Fruit fly (Drosophila melanogaster) whole organism, embryonic: ENCODE data around the gene Vm26Ac.

Experiments used
- CG10366 ChIP-seq: fragments of 200-800 bp; sonication (Bioruptor generic); IDR thresholded peaks from 2 replicates; pipeline ENCODE4 v1.3.6; 2022; ENCODE audit warnings: missing biosample characterization, missing genetic modification characterization
- CG11696 ChIP-seq: fragments of 200-800 bp; sonication (Bioruptor generic); IDR thresholded peaks from 2 replicates; pipeline ENCODE4 v1.3.6; 2022; ENCODE audit warnings: missing biosample characterization, missing genetic modification characterization
- CG12744 ChIP-seq: fragments of 200-800 bp; sonication (Bioruptor generic); optimal IDR thresholded peaks from 2 replicates; lab custom pipeline; 2016; ENCODE audit warnings: missing biosample characterization, missing genetic modification characterization
- CG13296 ChIP-seq: fragments of 200-800 bp; sonication (Bioruptor generic); optimal IDR thresholded peaks from 3 replicates; lab custom pipeline; 2018; ENCODE audit warnings: missing biosample characterization, mild to moderate bottlenecking, missing genetic modification characterization
- CG14965 ChIP-seq: fragments of 200-800 bp; sonication (Bioruptor generic); optimal IDR thresholded peaks from 2 replicates; lab custom pipeline; 2016; ENCODE audit warnings: missing biosample characterization, missing genetic modification characterization, borderline replicate concordance
- CG17328 ChIP-seq: fragments of 200-800 bp; sonication (Bioruptor generic); IDR thresholded peaks from 2 replicates; pipeline ENCODE4 v1.3.6; 2022; ENCODE audit warnings: missing biosample characterization, missing genetic modification characterization
- CG17829 ChIP-seq: fragments of 200-800 bp; optimal IDR thresholded peaks from 2 replicates; lab custom pipeline; 2019; ENCODE audit warnings: missing biosample characterization, mild to moderate bottlenecking, missing genetic modification characterization, moderate library complexity
- CG1792 ChIP-seq: fragments of 200-800 bp; sonication (Bioruptor generic); optimal IDR thresholded peaks from 2 replicates; lab custom pipeline; 2016; ENCODE audit warnings: missing biosample characterization, missing genetic modification characterization
- CG4360 ChIP-seq: fragments of 200-800 bp; sonication (Bioruptor generic); IDR thresholded peaks from 2 replicates; pipeline ENCODE4 v1.3.6; 2022; ENCODE audit warnings: missing biosample characterization, missing genetic modification characterization
- CG4424 ChIP-seq: fragments of 200-800 bp; sonication (Bioruptor generic); optimal IDR thresholded peaks from 3 replicates; lab custom pipeline; 2016; ENCODE audit warnings: missing biosample characterization, missing genetic modification characterization
- CG4854 ChIP-seq: fragments of 200-800 bp; sonication (Bioruptor generic); optimal IDR thresholded peaks from 2 replicates; lab custom pipeline; 2016; ENCODE audit warnings: missing biosample characterization, missing genetic modification characterization, inconsistent platforms
- CG7928 ChIP-seq: fragments of 200-800 bp; sonication (Bioruptor generic); optimal IDR thresholded peaks from 2 replicates; lab custom pipeline; 2017; ENCODE audit warnings: missing biosample characterization, mild to moderate bottlenecking, missing genetic modification characterization
- Camta ChIP-seq: fragments of 200-800 bp; sonication (Bioruptor generic); optimal IDR thresholded peaks from 2 replicates; lab custom pipeline; 2016; ENCODE audit warnings: missing biosample characterization, missing genetic modification characterization
- CoRest ChIP-seq: fragments of 200-800 bp; sonication (Bioruptor generic); optimal IDR thresholded peaks from 3 replicates; lab custom pipeline; 2018; ENCODE audit warnings: missing biosample characterization, mild to moderate bottlenecking, missing genetic modification characterization, moderate library complexity
- Dbx ChIP-seq: fragments of 200-800 bp; sonication (Bioruptor generic); IDR thresholded peaks from 3 replicates; pipeline ENCODE4 v1.3.6; 2022; ENCODE audit warnings: missing biosample characterization, missing genetic modification characterization
- Dip2 ChIP-seq: fragments of 200-800 bp; sonication (Bioruptor generic); IDR thresholded peaks from 2 replicates; pipeline ENCODE4 v1.3.6; 2022; ENCODE audit warnings: missing biosample characterization, missing genetic modification characterization
- Eip74EF ChIP-seq, 2 experiments: fragments of 200-800 bp in 1 of 2; fragments of >200 bp in 1 of 2; sonication (Bioruptor generic) in 1 of 2; optimal IDR thresholded peaks; 2 replicates each; lab custom pipeline; 2017 to 2019; ENCODE audit warnings: missing biosample characterization in 2 of 2, missing genetic modification characterization in 2 of 2, mild to moderate bottlenecking in 1 of 2, moderate library complexity in 1 of 2
- Ets97D ChIP-seq: fragments of 200-800 bp; sonication (Bioruptor generic); optimal IDR thresholded peaks from 3 replicates; lab custom pipeline; 2016; ENCODE audit warnings: missing biosample characterization, missing genetic modification characterization
- Gug ChIP-seq: fragments of 200-800 bp; sonication (Bioruptor generic); IDR thresholded peaks from 4 replicates; pipeline ENCODE4 v1.3.6; 2022; ENCODE audit warnings: missing biosample characterization, missing genetic modification characterization
- Hey ChIP-seq: fragments of 200-800 bp; sonication (Bioruptor generic); optimal IDR thresholded peaks from 3 replicates; lab custom pipeline; 2018; ENCODE audit warnings: missing biosample characterization, mild to moderate bottlenecking, missing genetic modification characterization
- HmgZ ChIP-seq: fragments of 200-800 bp; sonication (Bioruptor generic); optimal IDR thresholded peaks from 2 replicates; lab custom pipeline; 2018; ENCODE audit warnings: missing biosample characterization, mild to moderate bottlenecking, missing genetic modification characterization
- Hr3 ChIP-seq: fragments of 200-800 bp; sonication (Bioruptor generic); optimal IDR thresholded peaks from 3 replicates; lab custom pipeline; 2016; ENCODE audit warnings: missing biosample characterization, missing genetic modification characterization
- MBD-R2 ChIP-seq: fragments of 200-800 bp; sonication (Bioruptor generic); IDR thresholded peaks from 2 replicates; pipeline ENCODE4 v1.3.6; 2022; ENCODE audit warnings: missing biosample characterization, missing genetic modification characterization
- Max ChIP-seq: fragments of 200-800 bp; sonication (Bioruptor generic); optimal IDR thresholded peaks from 2 replicates; lab custom pipeline; 2016; ENCODE audit warnings: missing biosample characterization, mild to moderate bottlenecking, missing genetic modification characterization
- NfI ChIP-seq: fragments of 200-800 bp; sonication (Bioruptor generic); optimal IDR thresholded peaks from 3 replicates; lab custom pipeline; 2018; ENCODE audit warnings: missing biosample characterization, mild to moderate bottlenecking, missing genetic modification characterization, moderate library complexity
- Ptx1 ChIP-seq: fragments of 200-800 bp; sonication (Bioruptor generic); IDR thresholded peaks from 2 replicates; pipeline ENCODE4 v1.3.6; 2022; ENCODE audit warnings: missing biosample characterization, missing genetic modification characterization
- Scr ChIP-seq: fragments of 200-800 bp; sonication (Bioruptor generic); IDR thresholded peaks from 2 replicates; pipeline ENCODE4 v1.3.6; 2022; ENCODE audit warnings: missing biosample characterization, missing genetic modification characterization; ENCODE audit not compliant: partially characterized antibody
- Ssrp ChIP-seq: fragments of 200-800 bp; sonication (Bioruptor generic); optimal IDR thresholded peaks from 2 replicates; lab custom pipeline; 2018; ENCODE audit warnings: missing biosample characterization, mild to moderate bottlenecking, missing genetic modification characterization, moderate library complexity
- Xbp1 ChIP-seq: fragments of 200-800 bp; sonication (Bioruptor generic); optimal IDR thresholded peaks from 3 replicates; lab custom pipeline; 2016; ENCODE audit warnings: missing biosample characterization, mild to moderate bottlenecking, missing genetic modification characterization
- abd-A ChIP-seq: fragments of 200-800 bp; sonication (Bioruptor generic); optimal IDR thresholded peaks from 3 replicates; lab custom pipeline; 2019; ENCODE audit warnings: missing biosample characterization, mild to moderate bottlenecking, missing genetic modification characterization, moderate library complexity
- bbx ChIP-seq: fragments of 200-800 bp; sonication (Bioruptor generic); IDR thresholded peaks from 2 replicates; pipeline ENCODE4 v1.3.6; 2022; ENCODE audit warnings: missing biosample characterization, missing genetic modification characterization; ENCODE audit not compliant: partially characterized antibody
- bsh ChIP-seq, 2 experiments: fragments of 200-800 bp; sonication (Bioruptor generic); optimal IDR thresholded peaks; 2 replicates each; lab custom pipeline; 2017 to 2018; ENCODE audit warnings: mild to moderate bottlenecking in 2 of 2, missing biosample characterization in 2 of 2, missing genetic modification characterization in 2 of 2, moderate library complexity in 1 of 2
- crol ChIP-seq: fragments of 200-800 bp; sonication (Bioruptor generic); IDR thresholded peaks from 2 replicates; pipeline ENCODE4 v1.3.6; 2022; ENCODE audit warnings: missing biosample characterization, missing genetic modification characterization
- cwo ChIP-seq: fragments of 200-800 bp; sonication (Bioruptor generic); optimal IDR thresholded peaks from 3 replicates; lab custom pipeline; 2017; ENCODE audit warnings: missing biosample characterization, missing genetic modification characterization, mild to moderate bottlenecking, moderate library complexity, missing genetic modification reagents
- dati ChIP-seq: fragments of 200-800 bp; sonication (Bioruptor generic); IDR thresholded peaks from 2 replicates; pipeline ENCODE4 v1.3.6; 2022; ENCODE audit warnings: missing biosample characterization, missing genetic modification characterization
- eve ChIP-seq, 2 experiments: fragments of >200 bp; optimal IDR thresholded peaks; 2 replicates each; lab custom pipeline; 2017; ENCODE audit warnings: missing biosample characterization in 2 of 2, missing genetic modification characterization in 2 of 2
- ewg ChIP-seq: fragments of 200-800 bp; sonication (Bioruptor generic); optimal IDR thresholded peaks from 3 replicates; lab custom pipeline; 2017; ENCODE audit warnings: mild to moderate bottlenecking, missing biosample characterization, missing genetic modification reagents, missing genetic modification characterization
- fru ChIP-seq: fragments of >200 bp; optimal IDR thresholded peaks from 2 replicates; lab custom pipeline; 2017
- fu2 ChIP-seq: fragments of 200-800 bp; sonication (Bioruptor generic); optimal IDR thresholded peaks from 2 replicates; lab custom pipeline; 2016; ENCODE audit warnings: missing biosample characterization, missing genetic modification characterization
- gt ChIP-seq: fragments of 200-800 bp; sonication (Bioruptor generic); IDR thresholded peaks from 2 replicates; pipeline ENCODE4 v1.3.6; 2022; ENCODE audit warnings: missing biosample characterization, missing genetic modification characterization
- insv ChIP-seq, 2 experiments: fragments of 200-800 bp; sonication (Bioruptor generic); optimal IDR thresholded peaks; 3 replicates each; lab custom pipeline; 2016 to 2018; ENCODE audit warnings: missing biosample characterization in 2 of 2, missing genetic modification characterization in 2 of 2
- ken ChIP-seq: fragments of 200-800 bp; sonication (Bioruptor generic); IDR thresholded peaks from 3 replicates; pipeline ENCODE4 v1.3.6; 2022; ENCODE audit warnings: missing biosample characterization, missing genetic modification characterization
- odd ChIP-seq: fragments of 200-800 bp; sonication (Bioruptor generic); optimal IDR thresholded peaks from 2 replicates; lab custom pipeline; 2017; ENCODE audit warnings: missing biosample characterization, mild to moderate bottlenecking, missing genetic modification characterization
- prd ChIP-seq, 3 experiments: fragments of >200 bp in 2 of 3; fragments of 200-800 bp in 1 of 3; sonication (Bioruptor generic) in 1 of 3; optimal IDR thresholded peaks in 2 of 3; IDR thresholded peaks in 1 of 3; 2 replicates in 2 of 3; 3 replicates in 1 of 3; pipeline versions ENCODE4 v1.3.6 to Lab custom; 2017 to 2022; ENCODE audit warnings: missing biosample characterization in 1 of 3, missing genetic modification characterization in 1 of 3
- salm ChIP-seq: fragments of 200-800 bp; sonication (Bioruptor generic); optimal IDR thresholded peaks from 2 replicates; lab custom pipeline; 2018; ENCODE audit warnings: missing biosample characterization, mild to moderate bottlenecking, missing genetic modification characterization
- sc ChIP-seq, 3 experiments: fragments of >200 bp in 2 of 3; fragments of 200-800 bp in 1 of 3; sonication (Bioruptor generic) in 1 of 3; optimal IDR thresholded peaks; 2 replicates in 2 of 3; 3 replicates in 1 of 3; lab custom pipeline; 2017; ENCODE audit warnings: mild to moderate bottlenecking in 1 of 3, missing biosample characterization in 1 of 3, missing genetic modification characterization in 1 of 3, missing genetic modification reagents in 1 of 3
- schlank ChIP-seq: fragments of 200-800 bp; sonication (Bioruptor generic); optimal IDR thresholded peaks from 2 replicates; lab custom pipeline; 2018; ENCODE audit warnings: missing biosample characterization, mild to moderate bottlenecking, missing genetic modification characterization
- tap ChIP-seq: fragments of 200-800 bp; optimal IDR thresholded peaks from 3 replicates; lab custom pipeline; 2019; ENCODE audit warnings: missing biosample characterization, mild to moderate bottlenecking, missing genetic modification characterization, moderate library complexity
- usp ChIP-seq: fragments of >200 bp; optimal IDR thresholded peaks from 2 replicates; lab custom pipeline; 2017; ENCODE audit warnings: missing biosample characterization, missing genetic modification characterization
- zf30C ChIP-seq: fragments of 200-800 bp; sonication (Bioruptor generic); optimal IDR thresholded peaks from 3 replicates; lab custom pipeline; 2018; ENCODE audit warnings: missing biosample characterization, mild to moderate bottlenecking, missing genetic modification characterization

Vm26Ac gene

DNA sequence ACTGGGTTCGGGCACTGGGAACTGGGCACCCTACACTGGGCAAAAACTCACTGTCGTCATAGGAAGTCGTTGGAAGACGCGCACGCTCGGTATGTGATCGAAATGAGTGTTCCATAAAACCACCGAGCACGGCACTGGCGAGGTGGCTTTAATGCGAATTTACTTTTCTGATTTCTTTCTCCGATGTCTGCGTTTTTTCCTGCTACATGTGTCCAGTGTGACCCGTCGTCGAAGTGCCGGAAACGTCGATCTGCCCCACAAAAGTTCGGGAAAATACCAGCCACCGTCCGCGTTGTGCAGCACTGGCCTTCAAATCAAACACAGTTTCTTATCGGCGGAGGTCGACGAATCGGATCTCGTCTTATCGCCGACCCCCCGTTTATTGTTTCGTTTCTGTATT lies 40.8 kb upstream of the Vm26Ac start, which contains the start of gene Kdm5 (continued):
- TF ChIP-seq sc (optimal IDR thresholded peaks at IDR 0.05; lab: Kevin White, UChicago) = no peak
- TF ChIP-seq sc (GFP tag; optimal IDR thresholded peaks at IDR 0.05; lab: Kevin White, UChicago) = no peak
- no peak for TF ChIP-seq salm (tag; lab: Kevin White, UChicago)
- TF ChIP-seq ken (GFP tag; lab: Robert Waterston, UW) = peak; percentile 62; the same call in 1 of the 3 replicates
- TF ChIP-seq Eip74EF (GFP tag; optimal IDR thresholded peaks at IDR 0.05; lab: Kevin White, UChicago) = no peak
- TF ChIP-seq insv (GFP tag; optimal IDR thresholded peaks at IDR 0.05; lab: Kevin White, UChicago) = peak in 1 of 2 experiments; percentile 27
- TF ChIP-seq gt (GFP tag; lab: Robert Waterston, UW) = no peak
- peak; percentile 51 for TF ChIP-seq ewg (GFP tag; lab: Kevin White, UChicago)
- peak; percentile 67 for TF ChIP-seq MBD-R2 (GFP tag; lab: Robert Waterston, UW)
- TF ChIP-seq CG11696 (GFP tag; lab: Robert Waterston, UW) = no peak
- TF ChIP-seq Ptx1 (GFP tag; lab: Robert Waterston, UW) = no peak
- TF ChIP-seq Dbx (GFP tag; lab: Robert Waterston, UW) = peak; percentile 58; the same call in 2 of the 3 replicates
- no peak for TF ChIP-seq CG4360 (GFP tag; lab: Robert Waterston, UW)
- no peak for TF ChIP-seq prd (optimal IDR thresholded peaks at IDR 0.05; lab: Kevin White, UChicago)
- TF ChIP-seq prd (GFP tag; IDR thresholded peaks at IDR 0.05; lab: Robert Waterston, UW) = peak; percentile 45; the same call in 1 of the 3 replicates
- no peak; the same call in 1 of the 2 replicates for TF ChIP-seq bbx (GFP tag; lab: Robert Waterston, UW)
- TF ChIP-seq CG17328 (GFP tag; lab: Robert Waterston, UW) = 0 out of 2 replicates have a peak, but pooled peaks have one; percentile 12
- peak; percentile 24 for TF ChIP-seq Hr3 (GFP tag; lab: Kevin White, UChicago)
- no peak for TF ChIP-seq CG12744 (GFP tag; lab: Kevin White, UChicago)
- no peak for TF ChIP-seq bsh (GFP tag; optimal IDR thresholded peaks at IDR 0.05; lab: Kevin White, UChicago)
- TF ChIP-seq Gug (GFP tag; lab: Robert Waterston, UW) = no peak; the same call in 3 of the 4 replicates
- no peak for TF ChIP-seq NfI (GFP tag; lab: Kevin White, UChicago)
- TF ChIP-seq Camta (GFP tag; lab: Kevin White, UChicago) = no peak
- TF ChIP-seq fu2 (GFP tag; lab: Kevin White, UChicago) = peak; percentile 35
- TF ChIP-seq CG13296 (GFP tag; lab: Kevin White, UChicago) = no peak
- no peak for TF ChIP-seq eve (GFP tag; optimal IDR thresholded peaks at IDR 0.05; lab: Kevin White, UChicago)
- TF ChIP-seq CoRest (tag; lab: Kevin White, UChicago) = no peak
- TF ChIP-seq Xbp1 = peak; percentile 23
- no peak for TF ChIP-seq Dip2 (GFP tag; lab: Robert Waterston, UW)
- no peak for TF ChIP-seq CG7928
- no peak for TF ChIP-seq zf30C
- no peak for TF ChIP-seq fru
- no peak for TF ChIP-seq dati
- TF ChIP-seq usp (GFP tag; lab: Kevin White, UChicago) = no peak
- TF ChIP-seq tap (tag; lab: Kevin White, UChicago) = no peak
- TF ChIP-seq CG4424 (GFP tag; lab: Kevin White, UChicago) = no peak
- TF ChIP-seq Ets97D (GFP tag; lab: Kevin White, UChicago) = peak; percentile 86
- TF ChIP-seq HmgZ = peak; percentile 62
- TF ChIP-seq schlank (tag; lab: Kevin White, UChicago) = no peak
- TF ChIP-seq CG4854 (GFP tag; lab: Kevin White, UChicago) = no peak
- TF ChIP-seq CG14965 (GFP tag; lab: Kevin White, UChicago) = no peak
- TF ChIP-seq crol (GFP tag; lab: Robert Waterston, UW) = peak; percentile 48; the same call in 1 of the 2 replicates
- no peak for TF ChIP-seq Max (GFP tag; lab: Kevin White, UChicago)
- no peak for TF ChIP-seq Hey (tag; lab: Kevin White, UChicago)
- TF ChIP-seq CG1792 = no peak
- TF ChIP-seq Scr = peak; percentile 34
- TF ChIP-seq cwo = no peak
- TF ChIP-seq Ssrp (tag; lab: Kevin White, UChicago) = no peak
- peak; percentile 24; the same call in 1 of the 2 replicates for TF ChIP-seq CG10366
- no peak for TF ChIP-seq abd-A
- peak; percentile 42 for TF ChIP-seq CG17829 (tag; lab: Kevin White, UChicago)
- TF ChIP-seq odd = no peak
